Worm (Caenorhabditis elegans): ENCODE data around the gene C06A12.19.
A peak's percentile ranks its signal among the peaks of the same experiment; 100 is the strongest.

The C06A12.19 gene

DNA sequence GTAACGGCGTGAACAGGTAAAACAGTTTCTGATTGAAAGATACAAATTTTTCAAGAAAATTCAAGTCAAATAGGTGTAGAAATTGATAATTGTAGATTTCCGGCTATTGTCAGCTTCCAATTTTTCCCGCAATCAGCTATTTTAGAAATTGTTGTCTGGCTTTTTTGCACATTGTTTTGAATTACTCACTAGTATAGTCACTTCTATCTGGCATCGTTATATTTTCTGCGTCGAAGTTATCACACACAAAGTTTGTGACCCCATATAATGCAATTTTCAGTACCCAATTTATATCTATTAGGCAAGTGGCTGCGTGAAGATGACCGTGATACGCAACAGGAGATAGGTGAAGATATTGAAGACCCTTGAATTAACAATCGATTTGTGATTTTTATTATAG, 4.7 kb downstream of the C06A12.19 start:
- TF ChIP-seq unc-62 (GFP tag; optimal IDR thresholded peaks at IDR 0.05 in 1 of 2) (peak in 1 of 2 experiments; percentile 54), unc-62 (tag; optimal IDR thresholded peaks at IDR 0.05) (no peak), R02D3.7 (tag; optimal IDR thresholded peaks at IDR 0.05) (no peak), F44E2.7 (GFP tag; IDR thresholded peaks at IDR 0.05) (no peak)

DNA sequence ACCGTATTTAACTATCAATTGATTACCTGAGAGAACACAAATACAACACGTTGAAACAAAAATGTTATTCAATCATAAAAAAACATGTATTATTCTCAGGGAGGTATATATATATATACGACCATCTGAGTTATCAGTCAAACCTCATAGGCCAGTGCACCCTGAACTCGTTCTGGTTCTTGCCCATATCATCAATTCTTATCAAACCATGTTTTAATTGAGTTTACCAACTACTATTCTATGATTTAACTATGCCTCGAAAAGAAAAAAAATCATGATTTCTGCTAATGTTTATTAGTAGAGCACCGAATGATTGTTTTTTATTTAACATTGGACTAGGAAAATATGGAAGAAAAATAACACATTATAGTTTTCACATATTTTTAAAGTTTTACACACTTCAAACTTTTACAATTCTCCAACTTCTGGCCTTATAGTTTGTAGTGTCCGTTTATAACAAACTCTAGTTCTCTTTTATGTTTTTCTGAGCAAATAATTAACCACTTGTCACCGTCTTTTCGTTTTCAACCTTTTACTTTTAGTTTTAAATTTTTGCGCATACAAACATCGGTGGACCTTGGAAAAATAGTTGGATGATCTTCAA, 7.6 kb downstream of the C06A12.19 start:
- no peak for TF ChIP-seq T20F7.1 (GFP tag; optimal IDR thresholded peaks at IDR 0.05)
- TF ChIP-seq nhr-28 (tag; optimal IDR thresholded peaks at IDR 0.05): peak; percentile 72
- TF ChIP-seq unc-62 (GFP tag; optimal IDR thresholded peaks at IDR 0.05 in 1 of 2): peak in 1 of 2 experiments; percentile 93
- TF ChIP-seq unc-62 (tag; optimal IDR thresholded peaks at IDR 0.05): no peak
- TF ChIP-seq pqm-1 (tag; optimal IDR thresholded peaks at IDR 0.05): peak; percentile 73
- no peak for TF ChIP-seq hif-1 (tag; optimal IDR thresholded peaks at IDR 0.05)
- TF ChIP-seq Y48G9A.11 (GFP tag; IDR thresholded peaks at IDR 0.05): no peak
- TF ChIP-seq dve-1 (tag; optimal IDR thresholded peaks at IDR 0.05; ENCODE audit: insufficient read depth): peak; percentile 39
- no peak for TF ChIP-seq daf-16 (GFP tag; optimal IDR thresholded peaks at IDR 0.05)
- peak; percentile 53 for TF ChIP-seq daf-16 (tag; optimal IDR thresholded peaks at IDR 0.05)

DNA sequence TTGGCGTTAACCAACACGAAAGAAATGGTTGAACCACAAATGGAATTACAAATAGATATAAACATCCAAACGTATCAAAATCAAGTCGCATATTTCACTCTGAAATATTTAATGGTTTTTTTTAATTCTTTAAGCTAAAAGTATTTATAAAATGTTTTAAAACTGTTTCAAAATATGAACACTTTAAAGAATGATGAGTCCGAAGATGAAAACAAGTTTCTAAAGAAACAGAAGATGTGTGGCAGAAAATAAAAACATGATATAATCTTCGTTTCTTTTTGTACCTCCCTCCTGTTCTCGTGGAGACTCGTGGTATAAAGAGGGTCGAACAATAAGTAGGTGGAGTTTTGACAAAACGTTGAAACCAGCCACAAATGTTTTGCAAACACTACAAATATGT, 8.6 kb downstream of the C06A12.19 start, which contains the start of gene lact-6:
Gene lact-6, minus strand, starts transcription at position 101 of the 400 bp plus-strand sequence.
- no peak for TF ChIP-seq skn-1 (tag; optimal IDR thresholded peaks at IDR 0.05)
- TF ChIP-seq T20F7.1 (GFP tag; optimal IDR thresholded peaks at IDR 0.05): no peak
- no peak for TF ChIP-seq Y5F2A.4 (GFP tag; optimal IDR thresholded peaks at IDR 0.05)
- no peak for TF ChIP-seq dpl-1 (GFP tag; optimal IDR thresholded peaks at IDR 0.05)

DNA sequence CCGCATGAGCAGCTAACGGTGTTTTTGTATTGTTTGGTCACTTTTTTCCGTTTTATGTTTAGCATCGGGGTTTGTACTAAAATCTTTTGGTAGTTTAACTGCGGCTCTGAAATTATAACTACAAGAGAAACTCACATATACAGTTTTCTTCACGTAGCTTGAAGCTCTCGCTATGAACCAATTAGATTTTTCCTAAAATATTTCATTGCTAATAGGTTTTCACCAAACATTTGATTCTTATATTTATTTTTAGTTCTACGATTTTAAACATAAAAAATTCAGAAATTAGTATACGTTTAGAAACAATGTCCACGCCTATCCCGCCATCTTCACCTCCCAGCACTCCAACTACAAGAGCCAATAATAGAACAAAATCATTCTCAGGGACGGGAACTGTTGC, 12.5 kb downstream of the C06A12.19 start, which contains the start of gene C06A12.3:
Gene C06A12.3, plus strand, starts transcription at position 301 of the 400 bp plus-strand sequence.
- TF ChIP-seq madf-5 (GFP tag; IDR thresholded peaks at IDR 0.05) (no peak), mxl-3 (GFP tag; optimal IDR thresholded peaks at IDR 0.05) (no peak), ztf-7 (tag; optimal IDR thresholded peaks at IDR 0.05) (no peak), mxl-2 (GFP tag; conservative IDR thresholded peaks at IDR 0.05) (no peak), T20F7.1 (GFP tag; optimal IDR thresholded peaks at IDR 0.05) (no peak), zag-1 (tag; optimal IDR thresholded peaks at IDR 0.05) (no peak), nhr-6 (tag; optimal IDR thresholded peaks at IDR 0.05) (no peak), mdt-29 (GFP tag; IDR thresholded peaks at IDR 0.05) (no peak), unc-62 (GFP tag; optimal IDR thresholded peaks at IDR 0.05 in 1 of 2) (no peak), unc-62 (tag; optimal IDR thresholded peaks at IDR 0.05) (no peak), mdl-1 (tag; optimal IDR thresholded peaks at IDR 0.05) (no peak), vab-7 (GFP tag; IDR thresholded peaks at IDR 0.05) (no peak)

DNA sequence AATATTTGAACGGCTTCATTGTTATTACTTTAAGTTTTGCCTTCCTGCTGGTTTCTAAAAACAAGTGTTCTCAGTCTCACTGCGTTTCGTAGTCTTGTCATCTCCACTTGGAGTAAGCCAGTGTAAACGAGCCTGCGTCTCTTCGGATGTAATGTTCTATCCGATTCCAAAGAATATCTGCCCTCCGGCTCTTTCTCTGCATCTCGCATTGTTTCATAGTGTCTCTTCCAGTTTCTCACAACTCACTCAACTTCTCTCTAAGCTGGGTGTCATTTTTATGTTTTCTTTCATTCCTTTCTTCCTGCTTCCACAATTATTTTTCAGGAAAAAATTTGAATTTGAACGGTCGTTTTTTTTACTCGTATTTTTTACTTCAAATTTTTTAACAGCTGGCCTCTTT, 12.9 kb downstream of the C06A12.19 start:
- TF ChIP-seq unc-62 (GFP tag; optimal IDR thresholded peaks at IDR 0.05 in 1 of 2) (peak in 1 of 2 experiments; percentile 97), unc-62 (tag; optimal IDR thresholded peaks at IDR 0.05) (no peak), mep-1 (tag; optimal IDR thresholded peaks at IDR 0.05) (no peak), F10B5.3 (tag; optimal IDR thresholded peaks at IDR 0.05) (no peak), nhr-10 (tag; optimal IDR thresholded peaks at IDR 0.05) (no peak), mxl-2 (GFP tag; conservative IDR thresholded peaks at IDR 0.05) (no peak), mxl-3 (GFP tag; optimal IDR thresholded peaks at IDR 0.05) (no peak), rbr-2 (tag; optimal IDR thresholded peaks at IDR 0.05) (peak; percentile 20)

DNA sequence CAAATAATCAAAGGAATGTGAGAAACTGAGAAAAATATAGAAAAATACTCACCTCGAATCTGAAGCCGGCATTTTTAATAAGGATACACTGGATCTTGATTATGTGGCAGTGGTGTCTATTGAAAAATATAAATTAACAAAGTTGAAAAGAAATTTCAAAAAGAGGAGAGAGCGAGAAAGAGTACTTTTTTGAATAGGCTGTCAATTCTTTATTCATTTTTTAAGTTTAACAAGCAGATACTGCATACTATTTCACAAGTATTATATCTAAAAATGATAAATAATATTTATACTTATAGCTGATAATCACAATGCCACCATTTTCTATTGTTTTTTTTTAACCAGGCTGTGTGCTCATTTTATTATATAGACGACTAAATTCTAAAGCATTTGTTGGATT, 22.2 kb downstream of the C06A12.19 start, which contains the start of gene npr-26:
Gene npr-26, minus strand, starts transcription at position 101 of the 400 bp plus-strand sequence.
- TF ChIP-seq lin-15B (tag; optimal IDR thresholded peaks at IDR 0.05) (no peak), ceh-44 (GFP tag; IDR thresholded peaks at IDR 0.05) (no peak), daf-12 (tag; optimal IDR thresholded peaks at IDR 0.05) (no peak), D1046.2 (GFP tag; IDR thresholded peaks at IDR 0.05) (no peak), fos-1 (tag; optimal IDR thresholded peaks at IDR 0.05) (no peak), spr-3 (GFP tag; optimal IDR thresholded peaks at IDR 0.05) (no peak), cey-2 (tag; optimal IDR thresholded peaks at IDR 0.05; ENCODE audit: borderline replicate concordance, insufficient read depth) (no peak)

Measured in whole organism, L4 larva.